Worm (Caenorhabditis elegans) whole organism, L4/young adult: Measurements from ENCODE around the gene pal-1.

Source experiments
- W03F9.2 ChIP-seq: fragments of 150-350 bp; optimal IDR thresholded peaks from 2 replicates; lab custom pipeline; 2014; ENCODE audit warnings: missing biosample characterization, missing genetic modification characterization
- dao-5 ChIP-seq: sonication (generic microtip); optimal IDR thresholded peaks from 2 replicates; lab custom pipeline; 2016; ENCODE audit warnings: missing genotype, missing genetic modification characterization, moderate library complexity, missing compliant biosample characterization
- him-1 ChIP-seq: sonication (generic microtip); optimal IDR thresholded peaks from 2 replicates; lab custom pipeline; 2016; ENCODE audit warnings: missing genotype, missing genetic modification reagents, missing genetic modification characterization, missing compliant biosample characterization

DNA sequence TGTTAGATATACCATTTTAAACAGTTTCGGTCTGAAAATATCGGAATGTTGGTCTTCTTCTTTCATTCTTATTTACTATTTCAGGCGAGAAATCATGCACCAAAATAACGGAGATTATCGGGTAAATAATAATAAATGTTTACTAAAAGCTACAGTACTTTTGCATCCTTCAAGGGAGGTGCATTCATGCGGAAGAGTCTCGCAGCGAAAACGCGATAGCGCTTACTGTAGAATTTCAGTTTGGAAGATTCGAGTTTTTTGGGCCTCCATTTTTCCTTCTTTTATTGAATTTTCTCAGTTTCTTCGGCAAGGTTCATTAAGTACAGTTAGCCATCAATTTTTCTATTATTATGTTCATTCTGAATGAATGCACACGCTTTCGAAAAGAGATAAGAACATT, 46.7 kb upstream of the pal-1 start, which contains the start of gene C35D10.7:
- TF ChIP-seq him-1 (tag; lab: Kevin White, UChicago) (no peak), dao-5 (tag; lab: Kevin White, UChicago) (no peak), W03F9.2 (no peak)
